Worm (Caenorhabditis elegans): Measurements from ENCODE around the gene flr-1.

flr-1 gene

ce11 chrX:13442446-13442845, 13.9 kb downstream of the flr-1 start (continued):
- TF ChIP-seq saeg-2 (GFP tag; IDR thresholded peaks at IDR 0.05): no peak
- TF ChIP-seq F49E8.2 (tag; optimal IDR thresholded peaks at IDR 0.05; ENCODE audit: borderline replicate concordance): no peak
- TF ChIP-seq Y75B8A.6 (GFP tag; IDR thresholded peaks at IDR 0.05): no peak
- peak; percentile 25 for TF ChIP-seq lin-13 (GFP tag; optimal IDR thresholded peaks at IDR 0.05)
- TF ChIP-seq F37D6.2 (tag; optimal IDR thresholded peaks at IDR 0.05): peak; percentile 66
- no peak for TF ChIP-seq sdz-12 (GFP tag; optimal IDR thresholded peaks at IDR 0.05)
- TF ChIP-seq nhr-48 (tag; optimal IDR thresholded peaks at IDR 0.05): peak; percentile 31
- TF ChIP-seq T20F7.1 (GFP tag; optimal IDR thresholded peaks at IDR 0.05): no peak
- no peak for TF ChIP-seq lin-1 (GFP tag; IDR thresholded peaks at IDR 0.05)
- TF ChIP-seq T26A8.4 (GFP tag; IDR thresholded peaks at IDR 0.05): peak; percentile 74
- TF ChIP-seq arid-1 (GFP tag; conservative IDR thresholded peaks at IDR 0.05): 0 out of 2 replicates have a peak, but pooled peaks have one; percentile 53
- peak; percentile 37; the same call in 1 of the 2 replicates for TF ChIP-seq zfp-3 (GFP tag; conservative IDR thresholded peaks at IDR 0.05)
- TF ChIP-seq mxl-2 (GFP tag; conservative IDR thresholded peaks at IDR 0.05): 0 out of 2 replicates have a peak, but pooled peaks have one; percentile 11
- 0 out of 2 replicates have a peak, but pooled peaks have one; percentile 61 for TF ChIP-seq dmd-8 (GFP tag; IDR thresholded peaks at IDR 0.05)
- 0 out of 2 replicates have a peak, but pooled peaks have one; percentile 44 for TF ChIP-seq lin-29 (GFP tag; IDR thresholded peaks at IDR 0.05)
- peak; percentile 89 for TF ChIP-seq hmg-1.1 (GFP tag; IDR thresholded peaks at IDR 0.05)
- TF ChIP-seq spr-3 (GFP tag; optimal IDR thresholded peaks at IDR 0.05): no peak
- no peak for TF ChIP-seq daf-8 (GFP tag; IDR thresholded peaks at IDR 0.05)
- TF ChIP-seq daf-12 (tag; optimal IDR thresholded peaks at IDR 0.05): no peak
- TF ChIP-seq ceh-82 (tag; optimal IDR thresholded peaks at IDR 0.05): no peak
- TF ChIP-seq nhr-11 (tag; optimal IDR thresholded peaks at IDR 0.05): no peak
- TF ChIP-seq ctbp-1 (GFP tag; IDR thresholded peaks at IDR 0.05): 0 out of 2 replicates have a peak, but pooled peaks have one; percentile 14
- TF ChIP-seq skn-1 (tag; optimal IDR thresholded peaks at IDR 0.05): no peak
- TF ChIP-seq lin-38 (GFP tag; IDR thresholded peaks at IDR 0.05): peak; percentile 56; the same call in 1 of the 2 replicates
- TF ChIP-seq fos-1 (tag; optimal IDR thresholded peaks at IDR 0.05): no peak

- TF ChIP-seq nhr-25 (tag; optimal IDR thresholded peaks at IDR 0.05; ENCODE audit: borderline replicate concordance, insufficient read depth) (no peak), nhr-48 (tag; optimal IDR thresholded peaks at IDR 0.05) (no peak), ceh-44 (GFP tag; IDR thresholded peaks at IDR 0.05) (no peak), daf-16 (GFP tag; optimal IDR thresholded peaks at IDR 0.05) (no peak), daf-16 (tag; optimal IDR thresholded peaks at IDR 0.05) (peak; percentile 0), ZK337.2 (GFP tag; IDR thresholded peaks at IDR 0.05) (0 out of 2 replicates have a peak, but pooled peaks have one; percentile 2)
Measured at ce11 chrX:13435790-13436472, 20.4 kb downstream of the flr-1 start, which contains the start of gene jmjd-3.3. Gene jmjd-3.3 (plus strand): TSS chrX:13436422.

- TF ChIP-seq nhr-10 (tag; optimal IDR thresholded peaks at IDR 0.05) (no peak), unc-130 (GFP tag; optimal IDR thresholded peaks at IDR 0.05) (no peak), pha-4 (GFP tag; IDR thresholded peaks at IDR 0.05) (no peak), pha-4 (tag; optimal IDR thresholded peaks at IDR 0.05) (no peak), nhr-28 (tag; optimal IDR thresholded peaks at IDR 0.05) (no peak), mdl-1 (tag; optimal IDR thresholded peaks at IDR 0.05) (no peak), spr-1 (tag; optimal IDR thresholded peaks at IDR 0.05) (no peak), T26A8.4 (GFP tag; IDR thresholded peaks at IDR 0.05) (no peak), egl-27 (tag; optimal IDR thresholded peaks at IDR 0.05) (no peak), dpl-1 (GFP tag; optimal IDR thresholded peaks at IDR 0.05) (no peak), zip-2 (tag; optimal IDR thresholded peaks at IDR 0.05) (no peak), hlh-11 (tag; optimal IDR thresholded peaks at IDR 0.05) (no peak), lin-29 (GFP tag; IDR thresholded peaks at IDR 0.05) (no peak), mes-2 (tag; optimal IDR thresholded peaks at IDR 0.05; ENCODE audit: poor library complexity, severe bottlenecking) (no peak), ces-1 (GFP tag; optimal IDR thresholded peaks at IDR 0.05) (no peak), arid-1 (GFP tag; conservative IDR thresholded peaks at IDR 0.05) (no peak), nhr-6 (tag; optimal IDR thresholded peaks at IDR 0.05) (no peak), dve-1 (tag; optimal IDR thresholded peaks at IDR 0.05; ENCODE audit: insufficient read depth) (no peak), ztf-7 (tag; optimal IDR thresholded peaks at IDR 0.05) (no peak), nhr-102 (tag; optimal IDR thresholded peaks at IDR 0.05) (no peak)
Measured at ce11 chrX:13435116-13435515, 21.2 kb downstream of the flr-1 start.
